Fruit fly (Drosophila melanogaster): ENCODE results near the gene Xrcc2.

Gene Xrcc2

dm6 chrX:18523146-18523812, 23.4 kb downstream of the Xrcc2 start:
- TF ChIP-seq CG11504 (tag; optimal IDR thresholded peaks at IDR 0.05) (peak; percentile 43), CG10979 (tag; optimal IDR thresholded peaks at IDR 0.05) (peak; percentile 5), Hr78 (GFP tag; optimal IDR thresholded peaks at IDR 0.05) (peak in 1 of 2 experiments; percentile 70), CG12391 (tag; optimal IDR thresholded peaks at IDR 0.05) (peak; percentile 32), grau (tag; optimal IDR thresholded peaks at IDR 0.05) (peak; percentile 10), Ssrp (tag; optimal IDR thresholded peaks at IDR 0.05) (peak; percentile 20), CG7556 (GFP tag; optimal IDR thresholded peaks at IDR 0.05) (peak; percentile 36), Hr3 (GFP tag; optimal IDR thresholded peaks at IDR 0.05) (peak; percentile 2), CG2712 (tag; optimal IDR thresholded peaks at IDR 0.05) (peak; percentile 42), row (GFP tag; IDR thresholded peaks at IDR 0.05) (peak; percentile 34; the same call in 1 of the 3 replicates), CG8478 (optimal IDR thresholded peaks at IDR 0.05) (no peak), CG14710 (tag; optimal IDR thresholded peaks at IDR 0.05) (peak; percentile 11), CG9437 (GFP tag; optimal IDR thresholded peaks at IDR 0.05) (peak; percentile 16), lola (GFP tag; optimal IDR thresholded peaks at IDR 0.05) (peak in 1 of 3 experiments; percentile 68), CG31441 (GFP tag; IDR thresholded peaks at IDR 0.05) (peak; percentile 32; the same call in 1 of the 2 replicates), CG7928 (GFP tag; optimal IDR thresholded peaks at IDR 0.05) (no peak), CG7372 (GFP tag; IDR thresholded peaks at IDR 0.05) (no peak), Bgb (GFP tag; IDR thresholded peaks at IDR 0.05; ENCODE audit: partially characterized antibody) (no peak), stc (GFP tag; IDR thresholded peaks at IDR 0.05) (no peak), CG17829 (tag; optimal IDR thresholded peaks at IDR 0.05) (peak; percentile 20), Ets65A (GFP tag) (peak; percentile 39), CG7839 (tag; optimal IDR thresholded peaks at IDR 0.05) (peak; percentile 39), gem (tag; optimal IDR thresholded peaks at IDR 0.05) (peak; percentile 54), CG17361 (GFP tag; IDR thresholded peaks at IDR 0.05) (peak; percentile 28; the same call in 1 of the 3 replicates), Hr51 (GFP tag; optimal IDR thresholded peaks at IDR 0.05) (peak in 1 of 2 experiments; percentile 23), sob (GFP tag; IDR thresholded peaks at IDR 0.05) (no peak), vfl (GFP tag; optimal IDR thresholded peaks at IDR 0.05) (no peak), nmo (GFP tag; optimal IDR thresholded peaks at IDR 0.05) (peak; percentile 54), CG33557 (GFP tag; optimal IDR thresholded peaks at IDR 0.05) (peak; percentile 45), Med (GFP tag) (peak; percentile 11), CG9727 (GFP tag; optimal IDR thresholded peaks at IDR 0.05) (peak; percentile 53), CG18262 (tag; optimal IDR thresholded peaks at IDR 0.05) (peak; percentile 71), Oli (tag; optimal IDR thresholded peaks at IDR 0.05) (peak; percentile 8), CG1647 (GFP tag; optimal IDR thresholded peaks at IDR 0.05) (no peak), dmrt11E (tag; optimal IDR thresholded peaks at IDR 0.05) (peak; percentile 58), CoRest (tag; optimal IDR thresholded peaks at IDR 0.05) (peak; percentile 13), CG17328 (GFP tag; IDR thresholded peaks at IDR 0.05) (0 out of 2 replicates have a peak, but pooled peaks have one; percentile 10), CG8924 (tag; optimal IDR thresholded peaks at IDR 0.05) (peak; percentile 29), bsh (GFP tag; optimal IDR thresholded peaks at IDR 0.05) (peak in 1 of 2 experiments; percentile 19)

Measured in whole organism, embryonic.